Fruit fly (Drosophila melanogaster) whole organism, embryonic: Measurements from ENCODE around the gene Tim17a2.
A peak's percentile ranks its signal among the peaks of the same experiment; 100 is the strongest.

Source experiments
- Antp ChIP-seq: fragments of 200-800 bp; sonication (Bioruptor generic); optimal IDR thresholded peaks from 3 replicates; lab custom pipeline; 2016; ENCODE audit warnings: missing biosample characterization, missing genetic modification characterization
- CG10209 ChIP-seq: fragments of 200-800 bp; sonication (Bioruptor generic); optimal IDR thresholded peaks from 3 replicates; lab custom pipeline; 2017; ENCODE audit warnings: missing biosample characterization, mild to moderate bottlenecking, missing genetic modification characterization, missing genetic modification reagents
- CG12155 ChIP-seq: fragments of 200-800 bp; sonication (Bioruptor generic); optimal IDR thresholded peaks from 3 replicates; lab custom pipeline; 2016; ENCODE audit warnings: missing biosample characterization, missing genetic modification characterization
- CG12942 ChIP-seq: fragments of 200-800 bp; sonication (Bioruptor generic); optimal IDR thresholded peaks from 3 replicates; lab custom pipeline; 2016; ENCODE audit warnings: missing biosample characterization, missing genetic modification characterization
- CG14441 ChIP-seq: fragments of 200-800 bp; sonication (Bioruptor generic); IDR thresholded peaks from 2 replicates; pipeline ENCODE4 v1.3.6; 2022; ENCODE audit warnings: missing biosample characterization, missing genetic modification characterization
- CG15269 ChIP-seq: fragments of 200-800 bp; sonication (Bioruptor generic); optimal IDR thresholded peaks from 2 replicates; lab custom pipeline; 2018; ENCODE audit warnings: missing biosample characterization, mild to moderate bottlenecking, missing genetic modification characterization, moderate library complexity
- CG15514 ChIP-seq: fragments of 200-800 bp; sonication (Bioruptor generic); optimal IDR thresholded peaks from 3 replicates; lab custom pipeline; 2017; ENCODE audit warnings: missing biosample characterization, missing genetic modification characterization, mild to moderate bottlenecking, moderate library complexity, missing genetic modification reagents
- CG1602 ChIP-seq: fragments of 200-800 bp; sonication (Bioruptor generic); optimal IDR thresholded peaks from 3 replicates; lab custom pipeline; 2016; ENCODE audit warnings: missing biosample characterization, missing genetic modification characterization
- CG1647 ChIP-seq: fragments of 200-800 bp; sonication (Bioruptor generic); optimal IDR thresholded peaks from 3 replicates; lab custom pipeline; 2016; ENCODE audit warnings: missing biosample characterization, missing genetic modification characterization
- CG18011 ChIP-seq: fragments of 200-800 bp; sonication (Bioruptor generic); optimal IDR thresholded peaks from 2 replicates; lab custom pipeline; 2017; ENCODE audit warnings: missing biosample characterization, missing genetic modification characterization, mild to moderate bottlenecking, moderate library complexity, missing genotype
- CG18262 ChIP-seq: fragments of 200-800 bp; optimal IDR thresholded peaks from 3 replicates; lab custom pipeline; 2019; ENCODE audit warnings: missing biosample characterization, mild to moderate bottlenecking, missing genetic modification characterization, moderate library complexity
- CG18764 ChIP-seq: fragments of 200-800 bp; sonication (Bioruptor generic); optimal IDR thresholded peaks from 3 replicates; lab custom pipeline; 2016; ENCODE audit warnings: missing biosample characterization, missing genetic modification characterization
- CG30020 ChIP-seq: fragments of 200-800 bp; optimal IDR thresholded peaks from 2 replicates; lab custom pipeline; 2019; ENCODE audit warnings: missing biosample characterization, mild to moderate bottlenecking, missing genetic modification characterization, moderate library complexity
- CG32532 ChIP-seq: fragments of 200-800 bp; sonication (Bioruptor generic); IDR thresholded peaks from 2 replicates; pipeline ENCODE4 v1.3.6; 2022; ENCODE audit warnings: missing biosample characterization, missing genetic modification characterization
- CG3407 ChIP-seq: fragments of 200-800 bp; sonication (Bioruptor generic); optimal IDR thresholded peaks from 2 replicates; lab custom pipeline; 2018; ENCODE audit warnings: missing biosample characterization, mild to moderate bottlenecking, missing genetic modification characterization
- CG34422 ChIP-seq: fragments of 200-800 bp; sonication (Bioruptor generic); IDR thresholded peaks from 3 replicates; pipeline ENCODE4 v1.3.6; 2022; ENCODE audit warnings: missing biosample characterization, missing genetic modification characterization
- CG3995 ChIP-seq: fragments of 200-800 bp; sonication (Bioruptor generic); optimal IDR thresholded peaks from 3 replicates; lab custom pipeline; 2016; ENCODE audit warnings: missing biosample characterization, missing genetic modification characterization
- CG42726 ChIP-seq: fragments of 200-800 bp; sonication (Bioruptor generic); IDR thresholded peaks from 2 replicates; pipeline ENCODE4 v1.3.6; 2022; ENCODE audit warnings: missing biosample characterization, missing genetic modification characterization; ENCODE audit not compliant: partially characterized antibody
- CG4707 ChIP-seq: fragments of 200-800 bp; sonication (Bioruptor generic); optimal IDR thresholded peaks from 2 replicates; lab custom pipeline; 2018; ENCODE audit warnings: missing biosample characterization, mild to moderate bottlenecking, missing genetic modification characterization, moderate library complexity
- CG5953 ChIP-seq: fragments of 200-800 bp; sonication (Bioruptor generic); IDR thresholded peaks from 2 replicates; pipeline ENCODE4 v1.3.6; 2022; ENCODE audit warnings: missing biosample characterization, missing genetic modification characterization
- CG6689 ChIP-seq: fragments of 200-800 bp; sonication (Bioruptor generic); IDR thresholded peaks from 2 replicates; pipeline ENCODE4 v1.3.6; 2022; ENCODE audit warnings: missing biosample characterization, missing genetic modification characterization
- CG7786 ChIP-seq: fragments of 200-800 bp; sonication (Bioruptor generic); optimal IDR thresholded peaks from 2 replicates; lab custom pipeline; 2016; ENCODE audit warnings: missing biosample characterization, missing genetic modification characterization
- CG7963 ChIP-seq: fragments of 200-800 bp; sonication (Bioruptor generic); IDR thresholded peaks from 3 replicates; pipeline ENCODE4 v1.3.6; 2022; ENCODE audit warnings: missing biosample characterization, missing genetic modification characterization; ENCODE audit not compliant: partially characterized antibody
- CG8290 ChIP-seq, 3 experiments: fragments of 200-800 bp; sonication (Bioruptor generic); optimal IDR thresholded peaks; 2 replicates each; lab custom pipeline; 2016 to 2019; ENCODE audit warnings: missing biosample characterization in 3 of 3, missing genetic modification characterization in 3 of 3, mild to moderate bottlenecking in 2 of 3, moderate library complexity in 1 of 3
- CG8765 ChIP-seq: fragments of 200-800 bp; sonication (Bioruptor generic); IDR thresholded peaks from 2 replicates; pipeline ENCODE4 v1.3.6; 2022; ENCODE audit warnings: missing biosample characterization, missing genetic modification characterization
- CkIIα-i1 ChIP-seq: fragments of 200-800 bp; sonication (Bioruptor generic); IDR thresholded peaks from 2 replicates; pipeline ENCODE4 v1.3.6; 2022; ENCODE audit warnings: missing biosample characterization, missing genetic modification characterization
- Dip3 ChIP-seq: fragments of 200-800 bp; sonication (Bioruptor generic); optimal IDR thresholded peaks from 3 replicates; lab custom pipeline; 2016; ENCODE audit warnings: missing biosample characterization, missing genetic modification characterization
- E2f1 ChIP-seq: fragments of 200-800 bp; sonication (Bioruptor generic); IDR thresholded peaks from 2 replicates; pipeline ENCODE4 v1.3.6; 2022; ENCODE audit warnings: missing biosample characterization, missing genetic modification characterization
- Fer2 ChIP-seq: fragments of 200-800 bp; sonication (Bioruptor generic); optimal IDR thresholded peaks from 2 replicates; lab custom pipeline; 2018; ENCODE audit warnings: missing biosample characterization, mild to moderate bottlenecking, missing genetic modification characterization, moderate library complexity
- H15 ChIP-seq: fragments of 200-800 bp; sonication (Bioruptor generic); IDR thresholded peaks from 3 replicates; pipeline ENCODE4 v1.3.6; 2022; ENCODE audit warnings: missing biosample characterization, missing genetic modification characterization
- Jarid2 ChIP-seq: fragments of 200-800 bp; sonication (Bioruptor generic); optimal IDR thresholded peaks from 3 replicates; lab custom pipeline; 2017; ENCODE audit warnings: mild to moderate bottlenecking, missing biosample characterization, missing genetic modification reagents, missing genetic modification characterization
- Meics ChIP-seq: fragments of 200-800 bp; sonication (Bioruptor generic); optimal IDR thresholded peaks from 2 replicates; lab custom pipeline; 2017; ENCODE audit warnings: missing biosample characterization, mild to moderate bottlenecking, missing genetic modification characterization
- NK7.1 ChIP-seq: fragments of 200-800 bp; sonication (Bioruptor generic); optimal IDR thresholded peaks from 3 replicates; lab custom pipeline; 2016; ENCODE audit warnings: missing biosample characterization, missing genetic modification characterization
- Nf-YA ChIP-seq: fragments of 200-800 bp; sonication (Bioruptor generic); IDR thresholded peaks from 2 replicates; pipeline ENCODE4 v1.3.6; 2022; ENCODE audit warnings: missing biosample characterization, missing genetic modification characterization
- Sox102F ChIP-seq: fragments of 200-800 bp; sonication (Bioruptor generic); optimal IDR thresholded peaks from 2 replicates; lab custom pipeline; 2018; ENCODE audit warnings: missing biosample characterization, mild to moderate bottlenecking, missing genetic modification characterization, moderate library complexity
- Usf ChIP-seq: fragments of 200-800 bp; sonication (Bioruptor generic); optimal IDR thresholded peaks from 2 replicates; lab custom pipeline; 2017; ENCODE audit warnings: missing genotype, missing biosample characterization, missing genetic modification characterization
- dan ChIP-seq: fragments of 200-800 bp; sonication (Bioruptor generic); IDR thresholded peaks from 2 replicates; pipeline ENCODE4 v1.3.6; 2022; ENCODE audit warnings: missing biosample characterization, missing genetic modification characterization
- dpn ChIP-seq, 2 experiments: fragments of 200-800 bp; sonication (Bioruptor generic); optimal IDR thresholded peaks; 3 replicates each; lab custom pipeline; 2016; ENCODE audit warnings: missing biosample characterization in 2 of 2, missing genetic modification characterization in 2 of 2
- esg ChIP-seq: fragments of 200-800 bp; sonication (Bioruptor generic); conservative IDR thresholded peaks from 2 replicates; pipeline ENCODE4 v1.3.6; 2022; ENCODE audit warnings: missing biosample characterization, missing genetic modification characterization
- eyg ChIP-seq: fragments of 200-800 bp; sonication (Bioruptor generic); optimal IDR thresholded peaks from 3 replicates; lab custom pipeline; 2016; ENCODE audit warnings: missing biosample characterization, missing genetic modification characterization
- fd64A ChIP-seq: fragments of 200-800 bp; sonication (Bioruptor generic); optimal IDR thresholded peaks from 3 replicates; lab custom pipeline; 2018; ENCODE audit warnings: missing biosample characterization, mild to moderate bottlenecking, missing genetic modification characterization
- gce ChIP-seq: fragments of 200-800 bp; sonication (Bioruptor generic); IDR thresholded peaks from 3 replicates; pipeline ENCODE4 v1.3.6; 2022; ENCODE audit warnings: missing biosample characterization, missing genetic modification characterization
- gt ChIP-seq: fragments of 200-800 bp; sonication (Bioruptor generic); IDR thresholded peaks from 2 replicates; pipeline ENCODE4 v1.3.6; 2022; ENCODE audit warnings: missing biosample characterization, missing genetic modification characterization
- knrl ChIP-seq: fragments of 200-800 bp; sonication (Bioruptor generic); IDR thresholded peaks from 3 replicates; pipeline ENCODE4 v1.3.6; 2022; ENCODE audit warnings: missing biosample characterization, missing genetic modification characterization; ENCODE audit not compliant: partially characterized antibody
- nmo ChIP-seq: fragments of 200-800 bp; sonication (Bioruptor generic); optimal IDR thresholded peaks from 2 replicates; lab custom pipeline; 2018; ENCODE audit warnings: missing biosample characterization, mild to moderate bottlenecking, missing genetic modification characterization, moderate library complexity
- pb ChIP-seq: fragments of 200-800 bp; sonication (Bioruptor generic); optimal IDR thresholded peaks from 3 replicates; lab custom pipeline; 2016; ENCODE audit warnings: missing biosample characterization, missing genetic modification characterization
- repo ChIP-seq: fragments of 200-800 bp; sonication (Bioruptor generic); optimal IDR thresholded peaks from 2 replicates; lab custom pipeline; 2016; ENCODE audit warnings: missing biosample characterization, missing genetic modification characterization
- sc ChIP-seq, 3 experiments: fragments of >200 bp in 2 of 3; fragments of 200-800 bp in 1 of 3; sonication (Bioruptor generic) in 1 of 3; optimal IDR thresholded peaks; 2 replicates in 2 of 3; 3 replicates in 1 of 3; lab custom pipeline; 2017; ENCODE audit warnings: mild to moderate bottlenecking in 1 of 3, missing biosample characterization in 1 of 3, missing genetic modification characterization in 1 of 3, missing genetic modification reagents in 1 of 3
- sim ChIP-seq: fragments of 200-800 bp; sonication (Bioruptor generic); IDR thresholded peaks from 2 replicates; pipeline ENCODE4 v1.3.6; 2022; ENCODE audit warnings: missing biosample characterization, missing genetic modification characterization
- tin ChIP-seq: fragments of 200-800 bp; sonication (Bioruptor generic); optimal IDR thresholded peaks from 3 replicates; lab custom pipeline; 2016; ENCODE audit warnings: missing biosample characterization, missing genetic modification characterization
- z ChIP-seq: fragments of 200-800 bp; sonication (Bioruptor generic); IDR thresholded peaks from 3 replicates; pipeline ENCODE4 v1.3.6; 2022; ENCODE audit warnings: missing biosample characterization, missing genetic modification characterization
- zfh2 ChIP-seq: fragments of 200-800 bp; sonication (Bioruptor generic); optimal IDR thresholded peaks from 2 replicates; lab custom pipeline; 2016; ENCODE audit warnings: missing biosample characterization, missing genetic modification characterization

The Tim17a2 gene

dm6 chr3R:5281094-5281493, 18.6 kb upstream of the Tim17a2 start (continued):
- TF ChIP-seq CG4707 (GFP tag; lab: Kevin White, UChicago) (no peak), E2f1 (GFP tag; lab: Robert Waterston, UW) (no peak), CG3995 (GFP tag; lab: Kevin White, UChicago) (no peak), sc (optimal IDR thresholded peaks at IDR 0.05; lab: Kevin White, UChicago) (no peak), sc (GFP tag; optimal IDR thresholded peaks at IDR 0.05; lab: Kevin White, UChicago) (no peak), CG8765 (no peak), fd64A (no peak), Fer2 (no peak), CG7963 (GFP tag; lab: Robert Waterston, UW) (no peak), CG8290 (GFP tag; optimal IDR thresholded peaks at IDR 0.05; lab: Kevin White, UChicago) (no peak), CG8290 (tag; optimal IDR thresholded peaks at IDR 0.05; lab: Kevin White, UChicago) (peak in 1 of 2 experiments; percentile 12), CG3407 (GFP tag; lab: Kevin White, UChicago) (no peak), Meics (GFP tag; lab: Kevin White, UChicago) (no peak), CG30020 (tag; lab: Kevin White, UChicago) (no peak), Nf-YA (GFP tag; lab: Robert Waterston, UW) (no peak), zfh2 (GFP tag; lab: Kevin White, UChicago) (peak; percentile 11), Sox102F (GFP tag; lab: Kevin White, UChicago) (no peak), NK7.1 (GFP tag; lab: Kevin White, UChicago) (no peak), CG42726 (GFP tag; lab: Robert Waterston, UW) (no peak), CG1602 (GFP tag; lab: Kevin White, UChicago) (no peak), CG15269 (tag; lab: Kevin White, UChicago) (no peak), CG5953 (GFP tag; lab: Robert Waterston, UW) (no peak), Usf (GFP tag; lab: Kevin White, UChicago) (no peak), CG18764 (GFP tag; lab: Kevin White, UChicago) (no peak), gt (GFP tag; lab: Robert Waterston, UW) (no peak), CG1647 (GFP tag; lab: Kevin White, UChicago) (no peak), Antp (GFP tag; lab: Kevin White, UChicago) (no peak), pb (no peak), z (GFP tag; lab: Robert Waterston, UW) (no peak), CG15514 (no peak), nmo (GFP tag; lab: Kevin White, UChicago) (no peak), dan (GFP tag; lab: Robert Waterston, UW) (no peak), CG7786 (GFP tag; lab: Kevin White, UChicago) (no peak), sim (GFP tag; lab: Robert Waterston, UW) (no peak), CG14441 (GFP tag; lab: Robert Waterston, UW) (no peak), H15 (no peak), Jarid2 (no peak), CG12155 (GFP tag; lab: Kevin White, UChicago) (no peak), tin (GFP tag; lab: Kevin White, UChicago) (no peak), CG10209 (GFP tag; lab: Kevin White, UChicago) (no peak), CG12942 (GFP tag; lab: Kevin White, UChicago) (no peak), knrl (GFP tag; lab: Robert Waterston, UW) (no peak), CkIIα-i1 (GFP tag; lab: Robert Waterston, UW) (no peak), dpn (GFP tag; optimal IDR thresholded peaks at IDR 0.05; lab: Kevin White, UChicago) (no peak), CG18011 (GFP tag; lab: Kevin White, UChicago) (no peak), CG18262 (tag; lab: Kevin White, UChicago) (no peak), Dip3 (GFP tag; lab: Kevin White, UChicago) (no peak), CG6689 (GFP tag; lab: Robert Waterston, UW) (no peak), gce (no peak), CG34422 (GFP tag; lab: Robert Waterston, UW) (no peak), esg (GFP tag; lab: Robert Waterston, UW) (no peak), eyg (GFP tag; lab: Kevin White, UChicago) (no peak), CG32532 (GFP tag; lab: Robert Waterston, UW) (peak; percentile 60), repo (GFP tag; lab: Kevin White, UChicago) (no peak)
